Worm (Caenorhabditis elegans) whole organism, young adult: ENCODE results near the gene Y48A6B.3.

Experiments used
- B0019.2 ChIP-seq: fragments of 200-800 bp; sonication (Bioruptor generic); conservative IDR thresholded peaks from 2 replicates; pipeline ENCODE4 v1.3.6; 2022; ENCODE audit warnings: missing genetic modification reagents, missing genetic modification characterization, missing compliant biosample characterization
- F10E7.11 ChIP-seq: sonication (generic microtip); optimal IDR thresholded peaks from 2 replicates; lab custom pipeline; 2017; ENCODE audit warnings: mild to moderate bottlenecking, missing genetic modification characterization, moderate library complexity, missing compliant biosample characterization
- F22D6.2 ChIP-seq: sonication (generic microtip); optimal IDR thresholded peaks from 2 replicates; lab custom pipeline; 2016; ENCODE audit warnings: mild to moderate bottlenecking, missing genetic modification characterization, missing compliant biosample characterization
- F33H1.4 ChIP-seq: fragments of 200-800 bp; sonication (Bioruptor generic); IDR thresholded peaks from 2 replicates; pipeline ENCODE4 v1.3.6; 2022; ENCODE audit warnings: missing genetic modification reagents, missing genetic modification characterization, missing compliant biosample characterization
- F37B4.10 ChIP-seq: fragments of 200-800 bp; sonication (Bioruptor generic); IDR thresholded peaks from 2 replicates; pipeline ENCODE4 v1.3.6; 2022; ENCODE audit warnings: missing genetic modification characterization, missing compliant biosample characterization
- F39B2.1 ChIP-seq: fragments of 200-800 bp; sonication (Bioruptor generic); IDR thresholded peaks from 2 replicates; pipeline ENCODE4 v1.3.6; 2022; ENCODE audit warnings: missing genetic modification reagents, missing genetic modification characterization, missing compliant biosample characterization
- F55B11.4 ChIP-seq: sonication (generic microtip); optimal IDR thresholded peaks from 2 replicates; lab custom pipeline; 2016; ENCODE audit warnings: missing compliant biosample characterization, missing genetic modification characterization, borderline replicate concordance; ENCODE audit not compliant: insufficient read depth
- F57A8.1 ChIP-seq: fragments of 200-800 bp; sonication (Bioruptor generic); optimal IDR thresholded peaks from 2 replicates; lab custom pipeline; 2018; ENCODE audit warnings: mild to moderate bottlenecking, missing genetic modification characterization, moderate library complexity, missing compliant biosample characterization
- K12H6.12 ChIP-seq: fragments of 200-800 bp; sonication (Bioruptor generic); optimal IDR thresholded peaks from 2 replicates; lab custom pipeline; 2018; ENCODE audit warnings: mild to moderate bottlenecking, missing genetic modification characterization, missing compliant biosample characterization
- T07F8.4 ChIP-seq: sonication (generic microtip); optimal IDR thresholded peaks from 2 replicates; lab custom pipeline; 2016; ENCODE audit warnings: mild to moderate bottlenecking, missing genetic modification characterization, moderate library complexity, missing compliant biosample characterization
- T26A5.8 ChIP-seq: sonication (generic microtip); optimal IDR thresholded peaks from 2 replicates; lab custom pipeline; 2016; ENCODE audit warnings: missing genetic modification characterization, missing compliant biosample characterization
- Y53F4B.3 ChIP-seq: fragments of 200-800 bp; sonication (Bioruptor generic); IDR thresholded peaks from 2 replicates; pipeline ENCODE4 v1.3.6; 2022; ENCODE audit warnings: missing genetic modification reagents, missing genetic modification characterization, missing compliant biosample characterization
- Y53G8AR.9 ChIP-seq: fragments of 200-800 bp; sonication (Bioruptor generic); conservative IDR thresholded peaks from 2 replicates; pipeline ENCODE4 v1.3.6; 2022; ENCODE audit warnings: missing genetic modification reagents, missing genetic modification characterization, missing compliant biosample characterization
- Y56A3A.18 ChIP-seq: fragments of 200-800 bp; sonication (Bioruptor generic); IDR thresholded peaks from 2 replicates; pipeline ENCODE4 v1.3.6; 2022; ENCODE audit warnings: missing genetic modification reagents, missing genetic modification characterization, missing compliant biosample characterization
- Y79H2A.3 ChIP-seq: fragments of 200-800 bp; sonication (Bioruptor generic); conservative IDR thresholded peaks from 2 replicates; pipeline ENCODE4 v1.3.6; 2022; ENCODE audit warnings: missing genetic modification reagents, missing genetic modification characterization, missing compliant biosample characterization
- akir-1 ChIP-seq: fragments of 200-800 bp; sonication (Bioruptor generic); optimal IDR thresholded peaks from 2 replicates; lab custom pipeline; 2018; ENCODE audit warnings: mild to moderate bottlenecking, missing genetic modification characterization, moderate library complexity, missing compliant biosample characterization
- aptf-2 ChIP-seq: fragments of 200-800 bp; sonication (Bioruptor generic); conservative IDR thresholded peaks from 2 replicates; pipeline ENCODE4 v1.3.6; 2022; ENCODE audit warnings: missing genetic modification reagents, missing genetic modification characterization, missing compliant biosample characterization
- bed-1 ChIP-seq: fragments of 200-800 bp; sonication (Bioruptor generic); IDR thresholded peaks from 2 replicates; pipeline ENCODE4 v1.3.6; 2022; ENCODE audit warnings: missing genetic modification reagents, missing genetic modification characterization, missing compliant biosample characterization
- ceh-40 ChIP-seq: fragments of 200-800 bp; sonication (Bioruptor generic); IDR thresholded peaks from 2 replicates; pipeline ENCODE4 v1.3.6; 2022; ENCODE audit warnings: missing genetic modification characterization, missing compliant biosample characterization
- ceh-91 ChIP-seq: fragments of 200-800 bp; sonication (Bioruptor generic); IDR thresholded peaks from 2 replicates; pipeline ENCODE4 v1.3.6; 2022; ENCODE audit warnings: missing genetic modification reagents, missing genetic modification characterization, missing compliant biosample characterization
- chd-7 ChIP-seq: sonication (generic microtip); optimal IDR thresholded peaks from 2 replicates; lab custom pipeline; 2016; ENCODE audit warnings: mild to moderate bottlenecking, missing genetic modification characterization, moderate library complexity, missing compliant biosample characterization
- dox-1 ChIP-seq: fragments of 200-800 bp; sonication (Bioruptor generic); IDR thresholded peaks from 2 replicates; pipeline ENCODE4 v1.3.6; 2022; ENCODE audit warnings: missing genetic modification reagents, missing genetic modification characterization, missing compliant biosample characterization
- dpff-1 ChIP-seq: sonication (generic microtip); optimal IDR thresholded peaks from 2 replicates; lab custom pipeline; 2017; ENCODE audit warnings: mild to moderate bottlenecking, missing genetic modification characterization, missing compliant biosample characterization
- egl-44 ChIP-seq: fragments of 200-800 bp; sonication (Bioruptor generic); IDR thresholded peaks from 2 replicates; pipeline ENCODE4 v1.3.6; 2022; ENCODE audit warnings: missing genetic modification reagents, missing genetic modification characterization, missing compliant biosample characterization
- ekl-4 ChIP-seq: fragments of 200-800 bp; sonication (Bioruptor generic); IDR thresholded peaks from 2 replicates; pipeline ENCODE4 v1.3.6; 2022; ENCODE audit warnings: missing genetic modification reagents, missing genetic modification characterization, missing compliant biosample characterization
- ets-4 ChIP-seq: fragments of 200-800 bp; sonication (Bioruptor generic); optimal IDR thresholded peaks from 2 replicates; lab custom pipeline; 2018; ENCODE audit warnings: mild to moderate bottlenecking, missing genetic modification characterization, missing compliant biosample characterization
- hlh-12 ChIP-seq: sonication (generic microtip); optimal IDR thresholded peaks from 2 replicates; lab custom pipeline; 2016; ENCODE audit warnings: missing genetic modification characterization, missing compliant biosample characterization
- let-526 ChIP-seq: fragments of 200-800 bp; sonication (Bioruptor generic); IDR thresholded peaks from 2 replicates; pipeline ENCODE4 v1.3.6; 2022; ENCODE audit warnings: missing genetic modification reagents, missing genetic modification characterization, missing compliant biosample characterization
- lin-26 ChIP-seq: fragments of 200-800 bp; sonication (Bioruptor generic); IDR thresholded peaks from 2 replicates; pipeline ENCODE4 v1.3.6; 2022; ENCODE audit warnings: missing genetic modification reagents, missing genetic modification characterization, missing compliant biosample characterization
- lin-35 ChIP-seq, 3 experiments: fragments of 150-350 bp in 2 of 3; sonication (generic microtip) in 1 of 3; optimal IDR thresholded peaks; 2 replicates each; lab custom pipeline; 2014 to 2018; ENCODE audit warnings: missing biosample characterization in 3 of 3, missing genetic modification characterization in 3 of 3, missing genetic modification reagents in 3 of 3
- lin-40 ChIP-seq: sonication (generic microtip); optimal IDR thresholded peaks from 2 replicates; lab custom pipeline; 2016; ENCODE audit warnings: missing genetic modification characterization, mild to moderate bottlenecking, missing compliant biosample characterization, missing genotype, missing genetic modification reagents
- lin-54 ChIP-seq: fragments of 200-800 bp; sonication (Bioruptor generic); optimal IDR thresholded peaks from 2 replicates; lab custom pipeline; 2018; ENCODE audit warnings: mild to moderate bottlenecking, missing genetic modification characterization, missing compliant biosample characterization
- lir-1 ChIP-seq: fragments of 200-800 bp; sonication (Bioruptor generic); conservative IDR thresholded peaks from 2 replicates; pipeline ENCODE4 v1.3.6; 2022; ENCODE audit warnings: missing genetic modification reagents, missing genetic modification characterization, missing compliant biosample characterization
- lsy-27 ChIP-seq: sonication (generic microtip); optimal IDR thresholded peaks from 2 replicates; lab custom pipeline; 2017; ENCODE audit warnings: missing genetic modification characterization, mild to moderate bottlenecking, missing compliant biosample characterization, antibody characterized with exemption, missing genotype, borderline replicate concordance; ENCODE audit not compliant: insufficient read depth
- madf-10 ChIP-seq: sonication (generic microtip); optimal IDR thresholded peaks from 2 replicates; lab custom pipeline; 2016; ENCODE audit warnings: mild to moderate bottlenecking, missing genetic modification characterization, missing compliant biosample characterization
- nfya-1 ChIP-seq: sonication (generic microtip); optimal IDR thresholded peaks from 2 replicates; lab custom pipeline; 2017; ENCODE audit warnings: antibody characterized with exemption, missing compliant biosample characterization, missing genetic modification characterization, borderline replicate concordance; ENCODE audit not compliant: insufficient read depth
- nfya-2 ChIP-seq: fragments of 200-800 bp; sonication (Bioruptor generic); IDR thresholded peaks from 2 replicates; pipeline ENCODE4 v1.3.6; 2022; ENCODE audit warnings: missing genetic modification reagents, missing genetic modification characterization, missing compliant biosample characterization
- nhr-120 ChIP-seq: fragments of 200-800 bp; sonication (Bioruptor generic); IDR thresholded peaks from 2 replicates; pipeline ENCODE4 v1.3.6; 2022; ENCODE audit warnings: missing genetic modification characterization, missing compliant biosample characterization
- nhr-80 ChIP-seq: sonication (generic microtip); optimal IDR thresholded peaks from 2 replicates; lab custom pipeline; 2016; ENCODE audit warnings: missing genetic modification characterization, missing compliant biosample characterization
- pbrm-1 ChIP-seq: fragments of 200-800 bp; sonication (Bioruptor generic); IDR thresholded peaks from 2 replicates; pipeline ENCODE4 v1.3.6; 2022; ENCODE audit warnings: missing genetic modification reagents, missing genetic modification characterization, missing compliant biosample characterization
- rcor-1 ChIP-seq: fragments of 200-800 bp; sonication (Bioruptor generic); IDR thresholded peaks from 2 replicates; pipeline ENCODE4 v1.3.6; 2022; ENCODE audit warnings: missing genetic modification reagents, missing genetic modification characterization, missing compliant biosample characterization
- snpc-1.3 ChIP-seq: sonication (generic microtip); optimal IDR thresholded peaks from 2 replicates; lab custom pipeline; 2017; ENCODE audit warnings: missing genetic modification characterization, mild to moderate bottlenecking, missing compliant biosample characterization, antibody characterized with exemption, moderate library complexity, missing genotype, missing genetic modification reagents; ENCODE audit not compliant: insufficient read depth
- snpc-4 ChIP-seq, 5 experiments: fragments of 150-350 bp in 1 of 5; sonication (generic microtip) in 4 of 5; optimal IDR thresholded peaks; 2 replicates each; lab custom pipeline; 2014 to 2018; ENCODE audit warnings: missing genetic modification characterization in 5 of 5, missing biosample characterization in 3 of 5, antibody characterized with exemption in 2 of 5, mild to moderate bottlenecking in 2 of 5, missing compliant biosample characterization in 2 of 5, missing genotype in 2 of 5, moderate library complexity in 2 of 5, missing genetic modification reagents in 1 of 5
- sptf-2 ChIP-seq: fragments of 200-800 bp; sonication (Bioruptor generic); optimal IDR thresholded peaks from 2 replicates; lab custom pipeline; 2018; ENCODE audit warnings: mild to moderate bottlenecking, missing genetic modification characterization, missing compliant biosample characterization
- zim-3 ChIP-seq: sonication (generic microtip); optimal IDR thresholded peaks from 2 replicates; lab custom pipeline; 2017; ENCODE audit warnings: mild to moderate bottlenecking, missing genetic modification characterization, moderate library complexity, missing compliant biosample characterization
- ztf-18 ChIP-seq: sonication (generic microtip); optimal IDR thresholded peaks from 2 replicates; lab custom pipeline; 2016; ENCODE audit warnings: missing genotype, mild to moderate bottlenecking, missing genetic modification characterization, missing compliant biosample characterization
- ztf-22 ChIP-seq: fragments of 200-800 bp; sonication (Bioruptor generic); optimal IDR thresholded peaks from 2 replicates; lab custom pipeline; 2018; ENCODE audit warnings: mild to moderate bottlenecking, missing genetic modification characterization, moderate library complexity, missing compliant biosample characterization
- ztf-3 ChIP-seq: fragments of 200-800 bp; sonication (Bioruptor generic); optimal IDR thresholded peaks from 2 replicates; lab custom pipeline; 2018; ENCODE audit warnings: mild to moderate bottlenecking, missing genetic modification characterization, missing compliant biosample characterization

Y48A6B.3 gene

DNA sequence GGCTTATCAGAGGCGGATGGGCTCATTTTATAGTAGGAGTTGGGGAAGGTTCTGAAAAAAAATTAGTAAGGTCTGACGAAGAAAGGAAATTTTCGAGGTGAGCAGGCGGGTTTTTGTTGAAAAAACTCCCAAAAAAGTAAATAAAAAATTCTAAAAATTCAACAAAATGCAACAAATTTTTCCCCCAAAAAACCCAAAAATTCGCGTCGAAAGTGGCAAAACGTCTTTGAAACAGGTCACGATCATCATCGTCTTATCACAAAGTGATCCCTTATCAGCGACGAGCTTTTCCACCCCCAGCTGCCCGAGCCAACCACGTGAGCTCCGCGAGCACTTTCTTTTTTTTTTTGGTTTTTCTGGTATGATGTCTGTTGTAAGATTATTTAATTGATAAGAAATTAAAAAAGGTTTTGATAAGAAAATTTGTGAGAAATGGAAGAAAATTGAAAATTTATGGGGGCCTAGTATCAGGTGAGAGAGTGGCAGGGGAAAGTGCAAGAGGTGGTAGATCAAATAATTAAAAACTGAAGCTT lies 18.6 kb downstream of the Y48A6B.3 start, which contains the start of gene Y48A6B.7:
TSS of gene Y48A6B.7 (minus strand) at position 51 of the 533 bp plus-strand sequence.
- no peak for TF ChIP-seq ztf-3 (GFP tag; lab: Kevin White, UChicago)
- no peak for TF ChIP-seq egl-44
- TF ChIP-seq sptf-2 = no peak
- TF ChIP-seq T07F8.4 (tag; lab: Kevin White, UChicago) = no peak
- TF ChIP-seq snpc-1.3 = no peak
- TF ChIP-seq F10E7.11 = no peak
- no peak for TF ChIP-seq B0019.2 (GFP tag; lab: Robert Waterston, UW)
- no peak for TF ChIP-seq ztf-18 (tag; lab: Kevin White, UChicago)
- TF ChIP-seq zim-3 = no peak
- no peak for TF ChIP-seq ztf-22 (GFP tag; lab: Kevin White, UChicago)
- TF ChIP-seq nhr-120 (GFP tag; lab: Robert Waterston, UW) = no peak
- TF ChIP-seq Y53G8AR.9 = no peak
- TF ChIP-seq nfya-1 (tag; lab: Kevin White, UChicago) = no peak
- 0 out of 2 replicates have a peak, but pooled peaks have one; percentile 24 for TF ChIP-seq pbrm-1
- TF ChIP-seq lsy-27 = no peak
- TF ChIP-seq aptf-2 (GFP tag; lab: Robert Waterston, UW) = no peak
- no peak for TF ChIP-seq ets-4 (GFP tag; lab: Kevin White, UChicago)
- TF ChIP-seq bed-1 = no peak
- no peak for TF ChIP-seq lin-35 (GFP tag; optimal IDR thresholded peaks at IDR 0.05; lab: Kevin White, UChicago)
- no peak for TF ChIP-seq Y53F4B.3 (GFP tag; lab: Robert Waterston, UW)
- TF ChIP-seq K12H6.12 (tag; lab: Kevin White, UChicago) = no peak
- no peak for TF ChIP-seq ceh-40 (GFP tag; lab: Robert Waterston, UW)
- no peak for TF ChIP-seq F39B2.1 (GFP tag; lab: Robert Waterston, UW)
- peak; percentile 52; the same call in 1 of the 2 replicates for TF ChIP-seq dox-1 (GFP tag; lab: Robert Waterston, UW)
- no peak for TF ChIP-seq F22D6.2
- peak; percentile 20; the same call in 1 of the 2 replicates for TF ChIP-seq Y56A3A.18
- no peak for TF ChIP-seq F57A8.1 (GFP tag; lab: Kevin White, UChicago)
- no peak for TF ChIP-seq hlh-12 (tag; lab: Kevin White, UChicago)
- TF ChIP-seq snpc-4 (GFP tag; optimal IDR thresholded peaks at IDR 0.05; lab: Kevin White, UChicago) = no peak
- TF ChIP-seq snpc-4 (tag; optimal IDR thresholded peaks at IDR 0.05; lab: Kevin White, UChicago) = peak in 2 of 4 experiments; percentile 1 to 22
- peak; percentile 98 for TF ChIP-seq nhr-80
- no peak for TF ChIP-seq ceh-91
- TF ChIP-seq F37B4.10 (GFP tag; lab: Robert Waterston, UW) = no peak
- no peak for TF ChIP-seq rcor-1 (GFP tag; lab: Robert Waterston, UW)
- TF ChIP-seq nfya-2 (GFP tag; lab: Robert Waterston, UW) = no peak
- no peak for TF ChIP-seq dpff-1 (tag; lab: Kevin White, UChicago)
- TF ChIP-seq lin-26 (GFP tag; lab: Robert Waterston, UW) = no peak
- no peak for TF ChIP-seq F33H1.4
- peak; percentile 16 for TF ChIP-seq madf-10 (tag; lab: Kevin White, UChicago)
- TF ChIP-seq akir-1 (GFP tag; lab: Kevin White, UChicago) = no peak
- no peak for TF ChIP-seq chd-7 (tag; lab: Kevin White, UChicago)
- TF ChIP-seq lin-54 = peak; percentile 11
- TF ChIP-seq lir-1 = no peak
- peak; percentile 18 for TF ChIP-seq lin-40
- no peak for TF ChIP-seq Y79H2A.3 (GFP tag; lab: Robert Waterston, UW)
- no peak for TF ChIP-seq T26A5.8
- TF ChIP-seq F55B11.4 (tag; lab: Kevin White, UChicago) = no peak
- no peak for TF ChIP-seq let-526 (GFP tag; lab: Robert Waterston, UW)
- no peak for TF ChIP-seq ekl-4 (GFP tag; lab: Robert Waterston, UW)
